Worm (Caenorhabditis elegans) whole organism, midembryonic: Measurements from ENCODE around the gene F19G12.4.

Experiments used
- T22C8.4 ChIP-seq: fragments of 200-800 bp; sonication (Bioruptor generic); IDR thresholded peaks from 2 replicates; pipeline ENCODE4 v1.3.6; 2022; ENCODE audit warnings: missing genetic modification characterization, missing compliant biosample characterization
- flt-1 ChIP-seq: fragments of 200-800 bp; sonication (Bioruptor generic); IDR thresholded peaks from 2 replicates; pipeline ENCODE4 v1.3.6; 2022; ENCODE audit warnings: missing genetic modification characterization, missing compliant biosample characterization
- klf-2 ChIP-seq: fragments of 200-800 bp; sonication (Bioruptor generic); conservative IDR thresholded peaks from 2 replicates; pipeline ENCODE4 v1.3.6; 2022; ENCODE audit warnings: missing genetic modification reagents, missing genetic modification characterization, missing compliant biosample characterization
- med-1 ChIP-seq: sonication (generic microtip); optimal IDR thresholded peaks from 2 replicates; lab custom pipeline; 2017; ENCODE audit warnings: missing genetic modification characterization, mild to moderate bottlenecking, missing compliant biosample characterization, antibody characterized with exemption, missing genetic modification reagents; ENCODE audit not compliant: insufficient read depth
- ref-1 ChIP-seq: fragments of 200-800 bp; sonication (Bioruptor generic); conservative IDR thresholded peaks from 2 replicates; pipeline ENCODE4 v1.3.6; 2022; ENCODE audit warnings: missing genetic modification reagents, missing genetic modification characterization, missing compliant biosample characterization
- tab-1 ChIP-seq: fragments of 200-800 bp; sonication (Bioruptor generic); IDR thresholded peaks from 2 replicates; pipeline ENCODE4 v1.3.6; 2022; ENCODE audit warnings: missing genetic modification characterization, missing compliant biosample characterization
- ztf-23 ChIP-seq: fragments of 200-800 bp; sonication (Bioruptor generic); IDR thresholded peaks from 2 replicates; pipeline ENCODE4 v1.3.6; 2022; ENCODE audit warnings: missing genetic modification reagents, missing genetic modification characterization, missing compliant biosample characterization
- ztf-29 ChIP-seq: fragments of 200-800 bp; sonication (Bioruptor generic); IDR thresholded peaks from 2 replicates; pipeline ENCODE4 v1.3.6; 2022; ENCODE audit warnings: missing genetic modification reagents, missing genetic modification characterization, missing compliant biosample characterization

ce11 chrX:1401259-1401658 lies 15.8 kb upstream of the F19G12.4 start, which contains the start of gene ZK402.5:
- TF ChIP-seq med-1 (GFP tag; lab: Kevin White, UChicago) (no peak), klf-2 (no peak), flt-1 (GFP tag; lab: Robert Waterston, UW) (no peak), ref-1 (GFP tag; lab: Robert Waterston, UW) (no peak), tab-1 (GFP tag; lab: Robert Waterston, UW) (no peak), T22C8.4 (GFP tag; lab: Robert Waterston, UW) (no peak), ztf-23 (no peak), ztf-29 (GFP tag; lab: Robert Waterston, UW) (no peak)
